Worm (Caenorhabditis elegans) whole organism, L4 larva: ENCODE measurements around the gene Y55H10A.2.

Experiments used
- F26F4.8 ChIP-seq: fragments of 200-800 bp; sonication (Bioruptor generic); conservative IDR thresholded peaks from 2 replicates; pipeline ENCODE4 v1.3.6; 2022; ENCODE audit warnings: missing genetic modification characterization, missing compliant biosample characterization
- F37D6.2 ChIP-seq: sonication (generic microtip); optimal IDR thresholded peaks from 2 replicates; lab custom pipeline; 2016; ENCODE audit warnings: mild to moderate bottlenecking, missing genetic modification characterization, missing compliant biosample characterization
- F44E2.7 ChIP-seq: fragments of 200-800 bp; sonication (Bioruptor generic); IDR thresholded peaks from 2 replicates; pipeline ENCODE4 v2.1.2; 2022; ENCODE audit warnings: missing genetic modification characterization, missing compliant biosample characterization
- F49E8.2 ChIP-seq: sonication (generic microtip); optimal IDR thresholded peaks from 2 replicates; lab custom pipeline; 2016; ENCODE audit warnings: missing compliant biosample characterization, mild to moderate bottlenecking, missing genetic modification characterization, borderline replicate concordance
- T20F7.1 ChIP-seq: fragments of 200-800 bp; sonication (Bioruptor generic); optimal IDR thresholded peaks from 2 replicates; lab custom pipeline; 2018; ENCODE audit warnings: mild to moderate bottlenecking, missing genetic modification characterization, missing compliant biosample characterization
- Y75B8A.6 ChIP-seq: fragments of 200-800 bp; sonication (Bioruptor generic); IDR thresholded peaks from 2 replicates; pipeline ENCODE4 v1.3.6; 2022; ENCODE audit warnings: missing genetic modification reagents, missing genetic modification characterization, missing compliant biosample characterization
- ZK337.2 ChIP-seq: fragments of 200-800 bp; sonication (Bioruptor generic); IDR thresholded peaks from 2 replicates; pipeline ENCODE4 v1.3.6; 2022; ENCODE audit warnings: missing genetic modification reagents, missing genetic modification characterization, missing compliant biosample characterization
- ZK546.5 ChIP-seq, 2 experiments: sonication (generic microtip); optimal IDR thresholded peaks; 2 replicates each; lab custom pipeline; 2017; ENCODE audit warnings: missing biosample characterization in 2 of 2, missing genetic modification characterization in 2 of 2
- aly-2 ChIP-seq: sonication (generic microtip); optimal IDR thresholded peaks from 2 replicates; lab custom pipeline; 2018; ENCODE audit warnings: missing biosample characterization, missing genetic modification characterization
- arid-1 ChIP-seq: fragments of 200-800 bp; sonication (Bioruptor generic); conservative IDR thresholded peaks from 2 replicates; pipeline ENCODE4 v1.3.6; 2022; ENCODE audit warnings: missing genetic modification reagents, missing genetic modification characterization, missing compliant biosample characterization
- ceh-28 ChIP-seq: fragments of 150-350 bp; optimal IDR thresholded peaks from 2 replicates; lab custom pipeline; 2014; ENCODE audit warnings: missing biosample characterization, missing genetic modification reagents, missing genetic modification characterization
- ctbp-1 ChIP-seq: fragments of 200-800 bp; sonication (Bioruptor generic); IDR thresholded peaks from 2 replicates; pipeline ENCODE4 v1.3.6; 2022; ENCODE audit warnings: missing genetic modification reagents, missing genetic modification characterization, missing compliant biosample characterization
- daf-12 ChIP-seq: fragments of 150-350 bp; optimal IDR thresholded peaks from 2 replicates; lab custom pipeline; 2014; ENCODE audit warnings: missing biosample characterization, missing genetic modification reagents, missing genetic modification characterization
- daf-16 ChIP-seq, 3 experiments: sonication (generic microtip); optimal IDR thresholded peaks; 2 replicates each; lab custom pipeline; 2016 to 2017; ENCODE audit warnings: missing genetic modification characterization in 3 of 3, missing genetic modification reagents in 3 of 3, mild to moderate bottlenecking in 2 of 3, missing compliant biosample characterization in 2 of 3, missing biosample characterization in 1 of 3, moderate library complexity in 1 of 3
- daf-19 ChIP-seq: fragments of 200-800 bp; sonication (Bioruptor generic); conservative IDR thresholded peaks from 2 replicates; pipeline ENCODE4 v1.3.6; 2022; ENCODE audit warnings: missing genetic modification characterization, missing compliant biosample characterization
- daf-8 ChIP-seq: fragments of 200-800 bp; sonication (Bioruptor generic); IDR thresholded peaks from 2 replicates; pipeline ENCODE4 v1.3.6; 2022; ENCODE audit warnings: missing genetic modification characterization, missing compliant biosample characterization
- dmd-9 ChIP-seq: fragments of 200-800 bp; sonication (Bioruptor generic); IDR thresholded peaks from 2 replicates; pipeline ENCODE4 v1.3.6; 2022; ENCODE audit warnings: missing genetic modification reagents, missing genetic modification characterization, missing compliant biosample characterization
- dpl-1 ChIP-seq: fragments of 150-350 bp; optimal IDR thresholded peaks from 2 replicates; lab custom pipeline; 2014; ENCODE audit warnings: missing biosample characterization, missing genetic modification reagents, missing genetic modification characterization
- duxl-1 ChIP-seq: sonication (generic microtip); optimal IDR thresholded peaks from 2 replicates; lab custom pipeline; 2016; ENCODE audit warnings: mild to moderate bottlenecking, missing genetic modification characterization, moderate library complexity, missing compliant biosample characterization; ENCODE audit not compliant: poor library complexity
- egl-27 ChIP-seq: sonication (generic microtip); optimal IDR thresholded peaks from 3 replicates; lab custom pipeline; 2017; ENCODE audit warnings: missing biosample characterization, missing genetic modification reagents, missing genetic modification characterization
- gei-8 ChIP-seq: fragments of 200-800 bp; sonication (Bioruptor generic); optimal IDR thresholded peaks from 2 replicates; lab custom pipeline; 2018; ENCODE audit warnings: mild to moderate bottlenecking, missing genetic modification characterization, missing compliant biosample characterization
- hif-1 ChIP-seq, 2 experiments: sonication (generic microtip); optimal IDR thresholded peaks; 2 replicates each; lab custom pipeline; 2016 to 2017; ENCODE audit warnings: missing compliant biosample characterization in 2 of 2, missing genetic modification characterization in 2 of 2, missing genetic modification reagents in 2 of 2, missing genotype in 2 of 2, mild to moderate bottlenecking in 1 of 2
- hlh-11 ChIP-seq: fragments of 200-800 bp; sonication (Bioruptor generic); optimal IDR thresholded peaks from 2 replicates; lab custom pipeline; 2018; ENCODE audit warnings: mild to moderate bottlenecking, missing genetic modification characterization, missing compliant biosample characterization
- hmg-1.1 ChIP-seq: fragments of 200-800 bp; sonication (Bioruptor generic); IDR thresholded peaks from 2 replicates; pipeline ENCODE4 v1.3.6; 2022; ENCODE audit warnings: missing genetic modification reagents, missing genetic modification characterization, missing compliant biosample characterization
- jun-1 ChIP-seq: fragments of 150-350 bp; optimal IDR thresholded peaks from 2 replicates; lab custom pipeline; 2014; ENCODE audit warnings: missing biosample characterization, missing genetic modification reagents, missing genetic modification characterization
- lim-7 ChIP-seq: fragments of 200-800 bp; sonication (Bioruptor generic); IDR thresholded peaks from 2 replicates; pipeline ENCODE4 v1.3.6; 2022; ENCODE audit warnings: missing genetic modification characterization, missing compliant biosample characterization
- lin-29 ChIP-seq: fragments of 200-800 bp; sonication (Bioruptor generic); IDR thresholded peaks from 2 replicates; pipeline ENCODE4 v1.3.6; 2022; ENCODE audit warnings: missing genetic modification reagents, missing genetic modification characterization, missing compliant biosample characterization
- lin-39 ChIP-seq: fragments of 150-350 bp; optimal IDR thresholded peaks from 2 replicates; lab custom pipeline; 2014; ENCODE audit warnings: missing biosample characterization, missing genetic modification reagents, missing genetic modification characterization
- lsy-2 ChIP-seq, 2 experiments: fragments of 150-350 bp in 1 of 2; sonication (generic microtip) in 1 of 2; optimal IDR thresholded peaks; 2 replicates each; lab custom pipeline; 2014 to 2017; ENCODE audit warnings: missing biosample characterization in 2 of 2, missing genetic modification characterization in 2 of 2
- madf-5 ChIP-seq, 2 experiments: fragments of 200-800 bp; sonication (Bioruptor generic); IDR thresholded peaks; 2 replicates each; pipeline ENCODE4 v1.3.6; 2022; ENCODE audit warnings: missing compliant biosample characterization in 2 of 2, missing genetic modification characterization in 2 of 2
- nhr-10 ChIP-seq: fragments of 150-350 bp; optimal IDR thresholded peaks from 2 replicates; lab custom pipeline; 2014; ENCODE audit warnings: missing biosample characterization, missing genetic modification characterization
- nhr-11 ChIP-seq: fragments of 150-350 bp; optimal IDR thresholded peaks from 2 replicates; lab custom pipeline; 2014; ENCODE audit warnings: missing biosample characterization, missing genetic modification characterization
- nhr-111 ChIP-seq: fragments of 200-800 bp; sonication (Bioruptor generic); optimal IDR thresholded peaks from 2 replicates; lab custom pipeline; 2018; ENCODE audit warnings: mild to moderate bottlenecking, missing genetic modification characterization, missing compliant biosample characterization
- nhr-25 ChIP-seq: sonication (generic microtip); optimal IDR thresholded peaks from 2 replicates; lab custom pipeline; 2017; ENCODE audit warnings: missing genetic modification characterization, mild to moderate bottlenecking, missing compliant biosample characterization, antibody characterized with exemption, moderate library complexity, borderline replicate concordance; ENCODE audit not compliant: insufficient read depth
- nhr-28 ChIP-seq: fragments of 150-350 bp; optimal IDR thresholded peaks from 2 replicates; lab custom pipeline; 2014; ENCODE audit warnings: missing biosample characterization, missing genetic modification characterization
- nhr-48 ChIP-seq: sonication (generic microtip); optimal IDR thresholded peaks from 2 replicates; lab custom pipeline; 2016; ENCODE audit warnings: mild to moderate bottlenecking, missing genetic modification characterization, missing compliant biosample characterization
- nhr-6 ChIP-seq: fragments of 150-350 bp; optimal IDR thresholded peaks from 2 replicates; lab custom pipeline; 2014; ENCODE audit warnings: missing biosample characterization, missing genetic modification characterization
- pha-4 ChIP-seq, 2 experiments: fragments of 150-350 bp in 1 of 2; fragments of 200-800 bp in 1 of 2; sonication (Bioruptor generic) in 1 of 2; IDR thresholded peaks in 1 of 2; optimal IDR thresholded peaks in 1 of 2; 2 replicates each; pipeline versions ENCODE4 v1.3.6 to Lab custom; 2014 to 2022; ENCODE audit warnings: missing genetic modification characterization in 2 of 2, missing genetic modification reagents in 2 of 2, missing biosample characterization in 1 of 2, missing compliant biosample characterization in 1 of 2
- pqm-1 ChIP-seq: sonication (generic microtip); optimal IDR thresholded peaks from 2 replicates; lab custom pipeline; 2017; ENCODE audit warnings: missing biosample characterization, missing genetic modification characterization
- rbr-2 ChIP-seq: sonication (generic microtip); optimal IDR thresholded peaks from 2 replicates; lab custom pipeline; 2016; ENCODE audit warnings: missing genotype, missing genetic modification characterization, missing compliant biosample characterization
- sdz-12 ChIP-seq: fragments of 200-800 bp; sonication (Bioruptor generic); optimal IDR thresholded peaks from 2 replicates; lab custom pipeline; 2018; ENCODE audit warnings: mild to moderate bottlenecking, missing genetic modification characterization, missing compliant biosample characterization
- snpc-1.2 ChIP-seq: fragments of 200-800 bp; sonication (Bioruptor generic); IDR thresholded peaks from 2 replicates; pipeline ENCODE4 v1.3.6; 2022; ENCODE audit warnings: missing genetic modification reagents, missing genetic modification characterization, missing compliant biosample characterization
- tag-97 ChIP-seq: fragments of 200-800 bp; sonication (Bioruptor generic); IDR thresholded peaks from 2 replicates; pipeline ENCODE4 v1.3.6; 2022; ENCODE audit warnings: missing genetic modification characterization, missing compliant biosample characterization
- tra-1 ChIP-seq: fragments of 200-800 bp; sonication (Bioruptor generic); IDR thresholded peaks from 2 replicates; pipeline ENCODE4 v1.3.6; 2022; ENCODE audit warnings: missing genetic modification reagents, missing genetic modification characterization, missing compliant biosample characterization
- zip-11 ChIP-seq: fragments of 200-800 bp; sonication (Bioruptor generic); IDR thresholded peaks from 2 replicates; pipeline ENCODE4 v1.3.6; 2022; ENCODE audit warnings: missing genetic modification characterization, missing compliant biosample characterization
- zip-2 ChIP-seq: fragments of 150-350 bp; optimal IDR thresholded peaks from 2 replicates; lab custom pipeline; 2014; ENCODE audit warnings: missing biosample characterization, missing genetic modification characterization
- ztf-11 ChIP-seq: fragments of 150-350 bp; optimal IDR thresholded peaks from 2 replicates; lab custom pipeline; 2014; ENCODE audit warnings: missing biosample characterization, missing genetic modification characterization
- ztf-7 ChIP-seq: fragments of 150-350 bp; optimal IDR thresholded peaks from 2 replicates; lab custom pipeline; 2014; ENCODE audit warnings: missing biosample characterization, missing genetic modification characterization

The Y55H10A.2 gene

ce11 chrIV:3384593-3384992, 21.3 kb downstream of the Y55H10A.2 start (continued):
- TF ChIP-seq nhr-6 (tag; lab: Kevin White, UChicago) = peak; percentile 73
- 0 out of 2 replicates have a peak, but pooled peaks have one; percentile 46 for TF ChIP-seq tra-1 (GFP tag; lab: Robert Waterston, UW)
- no peak for TF ChIP-seq gei-8 (GFP tag; lab: Kevin White, UChicago)
- peak; percentile 99 for TF ChIP-seq hlh-11 (tag; lab: Kevin White, UChicago)
- peak; percentile 68; the same call in 1 of the 2 replicates for TF ChIP-seq arid-1 (GFP tag; lab: Robert Waterston, UW)
- peak; percentile 82 for TF ChIP-seq ctbp-1
- TF ChIP-seq nhr-10 (tag; lab: Kevin White, UChicago) = no peak
- TF ChIP-seq F44E2.7 (GFP tag; lab: Robert Waterston, UW) = no peak
- no peak for TF ChIP-seq lin-29 (GFP tag; lab: Robert Waterston, UW)
- no peak for TF ChIP-seq daf-8 (GFP tag; lab: Robert Waterston, UW)
- peak; percentile 63 for TF ChIP-seq nhr-48 (tag; lab: Kevin White, UChicago)
- TF ChIP-seq madf-5 (GFP tag; IDR thresholded peaks at IDR 0.05; lab: Robert Waterston, UW) = no peak
- TF ChIP-seq pqm-1 (tag; lab: Kevin White, UChicago) = no peak
- TF ChIP-seq T20F7.1 (GFP tag; lab: Kevin White, UChicago) = peak; percentile 85
- peak; percentile 7 for TF ChIP-seq zip-2 (tag; lab: Kevin White, UChicago)
- TF ChIP-seq ceh-28 (tag; lab: Kevin White, UChicago) = peak; percentile 28
- TF ChIP-seq nhr-28 (tag; lab: Kevin White, UChicago) = peak; percentile 84
- peak; percentile 16 to 19 for TF ChIP-seq daf-16 (GFP tag; optimal IDR thresholded peaks at IDR 0.05; lab: Kevin White, UChicago)
- peak; percentile 76 for TF ChIP-seq daf-16 (tag; optimal IDR thresholded peaks at IDR 0.05; lab: Kevin White, UChicago)
- TF ChIP-seq daf-12 = no peak
- TF ChIP-seq dmd-9 (GFP tag; lab: Robert Waterston, UW) = 0 out of 2 replicates have a peak, but pooled peaks have one; percentile 50
- no peak for TF ChIP-seq zip-11 (GFP tag; lab: Robert Waterston, UW)
- no peak for TF ChIP-seq ZK546.5 (tag; optimal IDR thresholded peaks at IDR 0.05; lab: Kevin White, UChicago)
- TF ChIP-seq nhr-111 (GFP tag; lab: Kevin White, UChicago) = no peak
- TF ChIP-seq ztf-7 (tag; lab: Kevin White, UChicago) = no peak
- no peak for TF ChIP-seq F49E8.2 (tag; lab: Kevin White, UChicago)
- TF ChIP-seq tag-97 (GFP tag; lab: Robert Waterston, UW) = no peak
- no peak for TF ChIP-seq sdz-12
- TF ChIP-seq ztf-11 = no peak
- peak; percentile 80 for TF ChIP-seq jun-1
- TF ChIP-seq lim-7 (GFP tag; lab: Robert Waterston, UW) = no peak
- no peak for TF ChIP-seq F26F4.8
- TF ChIP-seq ZK337.2 (GFP tag; lab: Robert Waterston, UW) = peak; percentile 54; the same call in 1 of the 2 replicates

- peak; percentile 53 for TF ChIP-seq hmg-1.1 (GFP tag; lab: Robert Waterston, UW)
- TF ChIP-seq snpc-1.2 (GFP tag; lab: Robert Waterston, UW) = no peak
- peak; percentile 6 for TF ChIP-seq rbr-2
- peak; percentile 39 for TF ChIP-seq T20F7.1 (GFP tag; lab: Kevin White, UChicago)
- no peak for TF ChIP-seq lim-7 (GFP tag; lab: Robert Waterston, UW)
- TF ChIP-seq pha-4 (GFP tag; IDR thresholded peaks at IDR 0.05; lab: Robert Waterston, UW) = peak; percentile 62; the same call in 1 of the 2 replicates
- no peak for TF ChIP-seq pha-4 (tag; optimal IDR thresholded peaks at IDR 0.05; lab: Kevin White, UChicago)
- TF ChIP-seq egl-27 (tag; lab: Kevin White, UChicago) = no peak
- TF ChIP-seq Y75B8A.6 (GFP tag; lab: Robert Waterston, UW) = no peak
- TF ChIP-seq hif-1 (tag; optimal IDR thresholded peaks at IDR 0.05; lab: Kevin White, UChicago) = peak; percentile 76 to 97
- no peak for TF ChIP-seq nhr-11 (tag; lab: Kevin White, UChicago)
- TF ChIP-seq hlh-11 (tag; lab: Kevin White, UChicago) = peak; percentile 26
- no peak for TF ChIP-seq lin-39 (tag; lab: Kevin White, UChicago)
- peak; percentile 10 for TF ChIP-seq duxl-1 (tag; lab: Kevin White, UChicago)
- TF ChIP-seq daf-19 (GFP tag; lab: Robert Waterston, UW) = no peak
- peak; percentile 28 for TF ChIP-seq nhr-25 (tag; lab: Kevin White, UChicago)
- TF ChIP-seq dpl-1 (GFP tag; lab: Kevin White, UChicago) = peak; percentile 87
- no peak for TF ChIP-seq aly-2 (tag; lab: Kevin White, UChicago)
- TF ChIP-seq lsy-2 (tag; optimal IDR thresholded peaks at IDR 0.05; lab: Kevin White, UChicago) = peak in 1 of 2 experiments; percentile 77
- no peak for TF ChIP-seq F37D6.2 (tag; lab: Kevin White, UChicago)
Measured at ce11 chrIV:3385337-3386215, 22.3 kb downstream of the Y55H10A.2 start, which contains the start of gene mai-2. Gene mai-2 (plus strand): TSS chrIV:3385910.
